Fruit fly (Drosophila melanogaster): ENCODE measurements around the gene CG14194.

- no peak for TF ChIP-seq Sin3A (optimal IDR thresholded peaks at IDR 0.05)
- no peak for TF ChIP-seq psq (optimal IDR thresholded peaks at IDR 0.05)
- no peak for TF ChIP-seq ttk (optimal IDR thresholded peaks at IDR 0.05)
- TF ChIP-seq insv (optimal IDR thresholded peaks at IDR 0.05) = no peak
- no peak for TF ChIP-seq h (optimal IDR thresholded peaks at IDR 0.05)
Measured at dm6 chrX:19174092-19174491, 19.3 kb upstream of the CG14194 start.

Data from Kc167 (cell line).